Worm (Caenorhabditis elegans) whole organism, L3 larva: ENCODE results near the gene del-1.

Experiments used
- ceh-28 ChIP-seq: fragments of 150-350 bp; optimal IDR thresholded peaks from 2 replicates; lab custom pipeline; 2014; ENCODE audit warnings: missing biosample characterization, missing genetic modification reagents, missing genetic modification characterization
- fkh-10 ChIP-seq: sonication (generic microtip); optimal IDR thresholded peaks from 2 replicates; lab custom pipeline; 2017; ENCODE audit warnings: missing biosample characterization, missing genetic modification reagents, missing genetic modification characterization

ce11 chrX:14244493-14244892 lies 23.4 kb upstream of the del-1 start:
- TF ChIP-seq ceh-28 (tag; lab: Kevin White, UChicago) (no peak), fkh-10 (GFP tag; lab: Kevin White, UChicago) (no peak)
